Worm (Caenorhabditis elegans): ENCODE data around the gene sdz-9.

Gene sdz-9

DNA sequence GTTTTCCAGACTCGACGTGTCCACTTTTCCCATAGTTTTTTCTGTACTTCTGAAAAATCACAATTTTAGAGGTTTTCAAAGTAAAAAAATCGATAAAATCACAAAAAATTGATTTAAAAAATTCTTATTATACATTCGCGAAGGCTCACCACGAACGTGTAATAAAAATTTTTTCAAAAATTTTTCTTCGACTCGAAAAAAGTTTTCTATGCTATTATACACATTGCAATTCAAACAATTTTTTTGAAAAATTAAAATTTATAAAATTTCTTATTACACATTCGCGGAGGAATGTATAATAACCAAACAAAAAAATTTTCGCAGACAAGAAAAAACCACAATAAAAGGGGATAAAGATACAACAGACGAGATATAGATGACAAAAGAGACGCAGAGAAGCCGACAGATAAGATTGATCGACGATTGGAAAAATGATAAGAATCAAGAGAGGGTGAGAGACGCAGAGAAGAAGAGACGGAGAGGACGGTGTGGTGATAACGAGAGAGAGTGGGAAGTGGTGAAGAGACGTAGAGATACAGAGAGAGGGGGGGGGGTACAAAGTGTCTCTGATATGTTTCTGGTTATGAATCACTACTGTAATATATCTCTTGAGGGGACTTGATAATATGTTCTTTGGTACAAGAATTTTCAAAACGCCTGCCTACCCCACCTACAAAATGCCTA is 27.3 kb upstream of the sdz-9 start, which contains the start of gene nhr-119 (continued):
- peak; percentile 12 for TF ChIP-seq rbr-2 (tag; optimal IDR thresholded peaks at IDR 0.05)
- TF ChIP-seq ces-1 (GFP tag; optimal IDR thresholded peaks at IDR 0.05), result no peak
- TF ChIP-seq dmd-8 (GFP tag; IDR thresholded peaks at IDR 0.05), result no peak
- TF ChIP-seq tag-97 (GFP tag; IDR thresholded peaks at IDR 0.05), result no peak
- TF ChIP-seq arid-1 (GFP tag; conservative IDR thresholded peaks at IDR 0.05), result no peak
- TF ChIP-seq nhr-41 (GFP tag; IDR thresholded peaks at IDR 0.05), result no peak
- no peak for TF ChIP-seq R02D3.7 (tag; optimal IDR thresholded peaks at IDR 0.05)
- TF ChIP-seq mxl-3 (GFP tag; optimal IDR thresholded peaks at IDR 0.05), result peak; percentile 89
- no peak for TF ChIP-seq gei-8 (GFP tag; optimal IDR thresholded peaks at IDR 0.05)
- peak; percentile 74 for TF ChIP-seq lin-1 (GFP tag; IDR thresholded peaks at IDR 0.05)
- TF ChIP-seq nhr-25 (tag; optimal IDR thresholded peaks at IDR 0.05; ENCODE audit: borderline replicate concordance, insufficient read depth), result no peak
- no peak for TF ChIP-seq ceh-62 (tag; optimal IDR thresholded peaks at IDR 0.05)
- peak; percentile 93 for TF ChIP-seq nhr-48 (tag; optimal IDR thresholded peaks at IDR 0.05)
- TF ChIP-seq ceh-44 (GFP tag; IDR thresholded peaks at IDR 0.05), result no peak
- TF ChIP-seq zip-11 (GFP tag; IDR thresholded peaks at IDR 0.05), result no peak
- TF ChIP-seq nhr-111 (GFP tag; optimal IDR thresholded peaks at IDR 0.05), result no peak
- TF ChIP-seq nhr-6 (tag; optimal IDR thresholded peaks at IDR 0.05), result peak; percentile 44

ce11 chrII:2797951-2798350 is 24.5 kb upstream of the sdz-9 start:
- TF ChIP-seq dve-1 (tag; optimal IDR thresholded peaks at IDR 0.05; ENCODE audit: insufficient read depth), result no peak
- peak; percentile 79 for TF ChIP-seq aha-1 (tag)
- no peak for TF ChIP-seq ceh-82 (tag; optimal IDR thresholded peaks at IDR 0.05)
- no peak for TF ChIP-seq pqm-1 (tag; optimal IDR thresholded peaks at IDR 0.05)
- TF ChIP-seq F37D6.2 (tag; optimal IDR thresholded peaks at IDR 0.05), result no peak

ce11 chrII:2796431-2796830 is 23.0 kb upstream of the sdz-9 start:
- no peak for TF ChIP-seq mes-2 (tag; optimal IDR thresholded peaks at IDR 0.05; ENCODE audit: poor library complexity, severe bottlenecking)
- no peak for TF ChIP-seq zip-11 (GFP tag; IDR thresholded peaks at IDR 0.05)
- peak; percentile 48; the same call in 1 of the 2 replicates for TF ChIP-seq set-16 (GFP tag; IDR thresholded peaks at IDR 0.05)
- TF ChIP-seq aly-2 (tag; optimal IDR thresholded peaks at IDR 0.05), result no peak

ce11 chrII:2795413-2795812 is 22.0 kb upstream of the sdz-9 start:
- TF ChIP-seq hmg-1.1 (GFP tag; IDR thresholded peaks at IDR 0.05) (no peak), ceh-28 (tag; optimal IDR thresholded peaks at IDR 0.05) (peak; percentile 75), hif-1 (tag; optimal IDR thresholded peaks at IDR 0.05) (no peak), unc-62 (GFP tag; optimal IDR thresholded peaks at IDR 0.05 in 1 of 2) (peak in 1 of 2 experiments; percentile 51), unc-62 (tag; optimal IDR thresholded peaks at IDR 0.05) (no peak), arid-1 (GFP tag; conservative IDR thresholded peaks at IDR 0.05) (no peak), dpl-1 (GFP tag; optimal IDR thresholded peaks at IDR 0.05) (no peak), egl-43 (GFP tag; IDR thresholded peaks at IDR 0.05) (no peak), spr-1 (tag; optimal IDR thresholded peaks at IDR 0.05) (no peak)

DNA sequence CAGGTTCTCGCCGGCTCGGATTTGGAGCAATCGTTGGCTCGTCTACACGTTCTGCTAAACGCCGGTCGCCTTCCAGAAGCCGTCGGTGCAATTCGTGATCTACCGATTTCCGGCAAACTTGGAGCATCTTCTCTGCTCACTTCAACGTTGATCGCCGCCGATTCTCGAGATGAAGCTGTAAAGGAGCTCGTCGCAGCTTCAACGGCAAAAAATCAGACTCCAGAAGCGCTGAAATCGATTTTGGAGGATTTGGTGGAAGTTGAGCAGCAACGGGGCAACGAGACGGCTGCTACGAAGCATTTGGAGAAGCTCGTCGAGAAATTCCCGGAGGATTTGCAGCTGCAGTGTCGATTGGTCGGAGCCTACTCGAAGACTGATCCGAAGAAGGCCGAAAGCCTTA is 18.3 kb upstream of the sdz-9 start:
- TF ChIP-seq dve-1 (tag; optimal IDR thresholded peaks at IDR 0.05; ENCODE audit: insufficient read depth) (no peak), set-16 (GFP tag; IDR thresholded peaks at IDR 0.05) (peak; percentile 56)

Measured in whole organism, L4 larva.